Fruit fly (Drosophila melanogaster): ENCODE data around the gene GATAd.

GATAd gene

DNA sequence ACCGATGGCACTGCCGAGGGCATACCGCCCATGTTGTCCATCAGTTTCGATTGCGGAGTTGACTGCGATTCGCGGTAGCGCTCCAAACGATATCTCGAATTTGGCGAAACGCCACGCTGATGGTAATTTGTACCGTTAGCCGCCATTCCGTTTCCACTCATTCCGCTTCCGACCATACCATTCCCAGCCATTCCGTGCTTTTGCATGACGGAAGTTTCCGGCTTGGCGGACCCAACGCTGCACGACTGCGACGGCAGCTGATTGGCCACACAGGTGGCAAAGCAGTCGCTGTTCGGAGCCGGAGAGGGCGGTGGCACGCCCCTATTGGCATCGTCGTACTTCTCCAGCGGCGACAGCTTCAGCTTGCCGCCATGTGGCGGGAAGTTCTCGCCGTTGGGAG is 38.8 kb downstream of the GATAd start (continued):
- TF ChIP-seq hkb (optimal IDR thresholded peaks at IDR 0.05), result no peak
- no peak for TF ChIP-seq hkb (GFP tag; IDR thresholded peaks at IDR 0.05)
- TF ChIP-seq ci (GFP tag; IDR thresholded peaks at IDR 0.05), result 0 out of 3 replicates have a peak, but pooled peaks have one; percentile 33
- 0 out of 3 replicates have a peak, but pooled peaks have one; percentile 28 for TF ChIP-seq dysf (GFP tag; IDR thresholded peaks at IDR 0.05)
- no peak for TF ChIP-seq H2.0 (GFP tag; IDR thresholded peaks at IDR 0.05)
- no peak for TF ChIP-seq kay (GFP tag; optimal IDR thresholded peaks at IDR 0.05)
- TF ChIP-seq pzg (GFP tag; optimal IDR thresholded peaks at IDR 0.05), result no peak
- TF ChIP-seq Usf (GFP tag; optimal IDR thresholded peaks at IDR 0.05), result no peak
- TF ChIP-seq pros (GFP tag; optimal IDR thresholded peaks at IDR 0.05), result no peak
- no peak for TF ChIP-seq caup (GFP tag; optimal IDR thresholded peaks at IDR 0.05; ENCODE audit: severe bottlenecking)
- TF ChIP-seq br (optimal IDR thresholded peaks at IDR 0.05), result no peak
- no peak for TF ChIP-seq HmgZ (tag; optimal IDR thresholded peaks at IDR 0.05)
- TF ChIP-seq chm (GFP tag; IDR thresholded peaks at IDR 0.05), result no peak
- TF ChIP-seq Mrtf (GFP tag; IDR thresholded peaks at IDR 0.05), result no peak
- no peak for TF ChIP-seq kni (GFP tag; optimal IDR thresholded peaks at IDR 0.05)
- TF ChIP-seq CG17568 (GFP tag; optimal IDR thresholded peaks at IDR 0.05), result no peak
- no peak for TF ChIP-seq Dref (GFP tag; IDR thresholded peaks at IDR 0.05)
- no peak for TF ChIP-seq eve (GFP tag; optimal IDR thresholded peaks at IDR 0.05)
- no peak for TF ChIP-seq ems (GFP tag; optimal IDR thresholded peaks at IDR 0.05)
- no peak for TF ChIP-seq CG16863 (GFP tag; optimal IDR thresholded peaks at IDR 0.05)
- no peak for TF ChIP-seq CG6791 (GFP tag; IDR thresholded peaks at IDR 0.05; ENCODE audit: partially characterized antibody)
- no peak for TF ChIP-seq C15 (GFP tag; IDR thresholded peaks at IDR 0.05)
- no peak for TF ChIP-seq nom (GFP tag; optimal IDR thresholded peaks at IDR 0.05)
- peak; percentile 67 for TF ChIP-seq CG1603 (tag; optimal IDR thresholded peaks at IDR 0.05)
- peak; percentile 49 for TF ChIP-seq CG30020 (tag; optimal IDR thresholded peaks at IDR 0.05)
- no peak for TF ChIP-seq CG17359 (tag; optimal IDR thresholded peaks at IDR 0.05)
- TF ChIP-seq CG12659 (GFP tag; optimal IDR thresholded peaks at IDR 0.05), result no peak
- TF ChIP-seq CG10274 (GFP tag; optimal IDR thresholded peaks at IDR 0.05), result no peak

dm6 chr2L:10373605-10374269 is 40.2 kb downstream of the GATAd start, which contains the start of gene rho-5:
TSS of gene rho-5 (minus strand) at chr2L:10373900.
- TF ChIP-seq slbo (GFP tag; IDR thresholded peaks at IDR 0.05), result peak; percentile 34; the same call in 1 of the 2 replicates
- TF ChIP-seq CG15073 (GFP tag; optimal IDR thresholded peaks at IDR 0.05), result no peak
- peak; percentile 97 for TF ChIP-seq ewg (GFP tag; optimal IDR thresholded peaks at IDR 0.05)
- TF ChIP-seq Rfx (GFP tag; IDR thresholded peaks at IDR 0.05), result peak; percentile 45; the same call in 1 of the 2 replicates
- TF ChIP-seq CG15696 (tag; optimal IDR thresholded peaks at IDR 0.05), result no peak
- TF ChIP-seq mam (GFP tag; optimal IDR thresholded peaks at IDR 0.05), result peak; percentile 5
- TF ChIP-seq BEAF-32 (GFP tag; optimal IDR thresholded peaks at IDR 0.05), result peak; percentile 8
- no peak for TF ChIP-seq CG8765 (GFP tag; IDR thresholded peaks at IDR 0.05)
- TF ChIP-seq psq (GFP tag; optimal IDR thresholded peaks at IDR 0.05), result no peak
- peak; percentile 40 for TF ChIP-seq Sry-δ (GFP tag; optimal IDR thresholded peaks at IDR 0.05)
- 0 out of 2 replicates have a peak, but pooled peaks have one; percentile 28 for TF ChIP-seq CG17328 (GFP tag; IDR thresholded peaks at IDR 0.05)
- TF ChIP-seq caup (GFP tag; optimal IDR thresholded peaks at IDR 0.05; ENCODE audit: severe bottlenecking), result no peak
- peak; percentile 60 for TF ChIP-seq row (GFP tag; IDR thresholded peaks at IDR 0.05)
- TF ChIP-seq CG2120 (GFP tag; optimal IDR thresholded peaks at IDR 0.05), result peak; percentile 50
- TF ChIP-seq D19B (GFP tag; optimal IDR thresholded peaks at IDR 0.05), result peak; percentile 65
- no peak for TF ChIP-seq pfk (GFP tag; optimal IDR thresholded peaks at IDR 0.05)
- TF ChIP-seq sens (GFP tag), result peak; percentile 53
- no peak for TF ChIP-seq Poxn (GFP tag; IDR thresholded peaks at IDR 0.05)
- no peak for TF ChIP-seq wek (GFP tag; optimal IDR thresholded peaks at IDR 0.05)
- no peak for TF ChIP-seq CG17568 (GFP tag; optimal IDR thresholded peaks at IDR 0.05)
- TF ChIP-seq gro (GFP tag; optimal IDR thresholded peaks at IDR 0.05), result peak; percentile 6
- peak; percentile 13 for TF ChIP-seq CG30020 (tag; optimal IDR thresholded peaks at IDR 0.05)
- TF ChIP-seq lilli (GFP tag; optimal IDR thresholded peaks at IDR 0.05), result peak; percentile 15
- TF ChIP-seq pzg (GFP tag; optimal IDR thresholded peaks at IDR 0.05), result peak; percentile 6
- peak; percentile 93 for TF ChIP-seq onecut (GFP tag; IDR thresholded peaks at IDR 0.05)
- TF ChIP-seq MESR4 (GFP tag; optimal IDR thresholded peaks at IDR 0.05), result peak; percentile 7

Data from whole organism, embryonic.